Worm (Caenorhabditis elegans) whole organism, mixed stage, embryonic: ENCODE results near the gene C07D8.5.

ENCODE experiments used
- bed-3 ChIP-seq: fragments of 200-800 bp; sonication (Bioruptor generic); optimal IDR thresholded peaks from 3 replicates; lab custom pipeline; 2018; ENCODE audit warnings: mild to moderate bottlenecking, missing genetic modification characterization, moderate library complexity, missing compliant biosample characterization
- blmp-1 ChIP-seq: fragments of 150-350 bp; optimal IDR thresholded peaks from 2 replicates; lab custom pipeline; 2014; ENCODE audit warnings: missing biosample characterization, missing genetic modification characterization
- ceh-39 ChIP-seq: fragments of 150-350 bp; optimal IDR thresholded peaks from 2 replicates; lab custom pipeline; 2014; ENCODE audit warnings: missing biosample characterization, missing genetic modification characterization
- ceh-43 ChIP-seq: fragments of 200-800 bp; sonication (Bioruptor generic); optimal IDR thresholded peaks from 2 replicates; lab custom pipeline; 2018; ENCODE audit warnings: mild to moderate bottlenecking, missing genetic modification characterization, moderate library complexity, missing compliant biosample characterization
- ceh-83 ChIP-seq: fragments of 200-800 bp; sonication (Bioruptor generic); optimal IDR thresholded peaks from 2 replicates; lab custom pipeline; 2018; ENCODE audit warnings: mild to moderate bottlenecking, missing genetic modification characterization, missing compliant biosample characterization
- ces-1 ChIP-seq: fragments of 150-350 bp; optimal IDR thresholded peaks from 2 replicates; lab custom pipeline; 2014; ENCODE audit warnings: missing biosample characterization, missing genetic modification reagents, missing genetic modification characterization
- cnd-1 ChIP-seq: fragments of 200-800 bp; sonication (Bioruptor generic); optimal IDR thresholded peaks from 2 replicates; lab custom pipeline; 2018; ENCODE audit warnings: mild to moderate bottlenecking, missing genetic modification characterization, missing compliant biosample characterization
- drap-1 ChIP-seq: fragments of 200-800 bp; sonication (Bioruptor generic); optimal IDR thresholded peaks from 3 replicates; lab custom pipeline; 2018; ENCODE audit warnings: mild to moderate bottlenecking, missing genetic modification characterization, missing compliant biosample characterization
- elt-1 ChIP-seq: sonication (generic microtip); optimal IDR thresholded peaks from 2 replicates; lab custom pipeline; 2017; ENCODE audit warnings: missing genetic modification characterization, mild to moderate bottlenecking, missing compliant biosample characterization, antibody characterized with exemption, moderate library complexity, borderline replicate concordance; ENCODE audit not compliant: insufficient read depth
- elt-3 ChIP-seq: fragments of 150-350 bp; optimal IDR thresholded peaks from 2 replicates; lab custom pipeline; 2014; ENCODE audit warnings: missing biosample characterization, missing genetic modification characterization
- flh-1 ChIP-seq: fragments of 200-800 bp; sonication (Bioruptor generic); optimal IDR thresholded peaks from 2 replicates; lab custom pipeline; 2018; ENCODE audit warnings: mild to moderate bottlenecking, missing genetic modification characterization, moderate library complexity, missing compliant biosample characterization
- ham-2 ChIP-seq: fragments of 200-800 bp; sonication (Bioruptor generic); optimal IDR thresholded peaks from 2 replicates; lab custom pipeline; 2018; ENCODE audit warnings: mild to moderate bottlenecking, missing genetic modification characterization, missing compliant biosample characterization
- hlh-1 ChIP-seq: fragments of 150-350 bp; optimal IDR thresholded peaks from 2 replicates; lab custom pipeline; 2014; ENCODE audit warnings: missing biosample characterization, missing genetic modification reagents, missing genetic modification characterization
- lin-13 ChIP-seq: fragments of 150-350 bp; optimal IDR thresholded peaks from 2 replicates; lab custom pipeline; 2014; ENCODE audit warnings: missing biosample characterization, missing genetic modification characterization
- lin-32 ChIP-seq: fragments of 200-800 bp; sonication (Bioruptor generic); optimal IDR thresholded peaks from 2 replicates; lab custom pipeline; 2018; ENCODE audit warnings: mild to moderate bottlenecking, missing genetic modification characterization, missing compliant biosample characterization
- mab-5 ChIP-seq: fragments of 150-350 bp; optimal IDR thresholded peaks from 2 replicates; lab custom pipeline; 2014; ENCODE audit warnings: missing biosample characterization, missing genetic modification characterization
- mep-1 ChIP-seq: fragments of 150-350 bp; optimal IDR thresholded peaks from 2 replicates; lab custom pipeline; 2017; ENCODE audit warnings: missing biosample characterization, missing genetic modification reagents, missing genetic modification characterization, inconsistent platforms
- mls-2 ChIP-seq: sonication (generic microtip); optimal IDR thresholded peaks from 2 replicates; lab custom pipeline; 2016; ENCODE audit warnings: mild to moderate bottlenecking, missing genetic modification characterization, moderate library complexity, missing compliant biosample characterization
- nhr-2 ChIP-seq: fragments of 150-350 bp; optimal IDR thresholded peaks from 2 replicates; lab custom pipeline; 2014; ENCODE audit warnings: missing biosample characterization, missing genetic modification characterization
- nhr-28 ChIP-seq: fragments of 150-350 bp; optimal IDR thresholded peaks from 2 replicates; lab custom pipeline; 2014; ENCODE audit warnings: missing biosample characterization, missing genetic modification characterization
- nhr-76 ChIP-seq: sonication (generic microtip); optimal IDR thresholded peaks from 2 replicates; lab custom pipeline; 2017; ENCODE audit warnings: missing biosample characterization, missing genetic modification characterization
- pha-4 ChIP-seq: fragments of 150-350 bp; optimal IDR thresholded peaks from 2 replicates; lab custom pipeline; 2018; ENCODE audit warnings: missing biosample characterization, missing genetic modification reagents, missing genetic modification characterization
- sem-2 ChIP-seq: fragments of 200-800 bp; sonication (Bioruptor generic); optimal IDR thresholded peaks from 2 replicates; lab custom pipeline; 2018; ENCODE audit warnings: mild to moderate bottlenecking, missing genetic modification characterization, missing compliant biosample characterization
- snpc-4 ChIP-seq: fragments of 150-350 bp; optimal IDR thresholded peaks from 2 replicates; lab custom pipeline; 2014; ENCODE audit warnings: missing biosample characterization, missing genetic modification characterization
- tbx-8 ChIP-seq: fragments of 200-800 bp; sonication (Bioruptor generic); optimal IDR thresholded peaks from 2 replicates; lab custom pipeline; 2018; ENCODE audit warnings: mild to moderate bottlenecking, missing genetic modification characterization, moderate library complexity, missing compliant biosample characterization
- unc-120 ChIP-seq: sonication (generic microtip); optimal IDR thresholded peaks from 2 replicates; lab custom pipeline; 2017; ENCODE audit warnings: missing genetic modification characterization, missing compliant biosample characterization; ENCODE audit not compliant: poor library complexity, severe bottlenecking
- unc-39 ChIP-seq: fragments of 150-350 bp; optimal IDR thresholded peaks from 2 replicates; lab custom pipeline; 2014; ENCODE audit warnings: missing biosample characterization, missing genetic modification characterization
- unc-62 ChIP-seq: fragments of 150-350 bp; optimal IDR thresholded peaks from 2 replicates; lab custom pipeline; 2014; ENCODE audit warnings: missing biosample characterization, missing genetic modification reagents, missing genetic modification characterization
- zip-8 ChIP-seq: fragments of 150-350 bp; optimal IDR thresholded peaks from 2 replicates; lab custom pipeline; 2014; ENCODE audit warnings: missing biosample characterization, missing genetic modification characterization
- ztf-11 ChIP-seq: fragments of 150-350 bp; optimal IDR thresholded peaks from 2 replicates; lab custom pipeline; 2014; ENCODE audit warnings: missing biosample characterization, missing genetic modification characterization

Gene C07D8.5

ce11 chrX:7314564-7314963 lies 29.3 kb upstream of the C07D8.5 start:
- no peak for TF ChIP-seq unc-39 (tag; lab: Kevin White, UChicago)
- no peak for TF ChIP-seq unc-62 (GFP tag; lab: Kevin White, UChicago)
- no peak for TF ChIP-seq drap-1
- TF ChIP-seq nhr-28, result no peak

- TF ChIP-seq pha-4 (tag; lab: Kevin White, UChicago) (no peak), snpc-4 (tag; lab: Kevin White, UChicago) (no peak), sem-2 (no peak), mls-2 (tag; lab: Kevin White, UChicago) (no peak), cnd-1 (tag; lab: Kevin White, UChicago) (no peak), elt-1 (tag; lab: Kevin White, UChicago) (no peak), nhr-2 (no peak), blmp-1 (tag; lab: Kevin White, UChicago) (no peak), nhr-28 (no peak), tbx-8 (no peak), zip-8 (no peak), unc-120 (tag; lab: Kevin White, UChicago) (no peak), lin-32 (GFP tag; lab: Kevin White, UChicago) (no peak), flh-1 (GFP tag; lab: Kevin White, UChicago) (no peak)
Observed at ce11 chrX:7315329-7315728, 28.5 kb upstream of the C07D8.5 start, which contains the start of gene spp-3. TSS of gene spp-3 (minus strand) at chrX:7315353.

- no peak for TF ChIP-seq ces-1
- no peak for TF ChIP-seq bed-3 (GFP tag; lab: Kevin White, UChicago)
- TF ChIP-seq nhr-76 (tag; lab: Kevin White, UChicago), result no peak
- no peak for TF ChIP-seq cnd-1 (tag; lab: Kevin White, UChicago)
- no peak for TF ChIP-seq unc-62 (GFP tag; lab: Kevin White, UChicago)
- no peak for TF ChIP-seq elt-3 (tag; lab: Kevin White, UChicago)
- no peak for TF ChIP-seq lin-13 (tag; lab: Kevin White, UChicago)
- no peak for TF ChIP-seq tbx-8
- TF ChIP-seq ceh-83, result no peak
- TF ChIP-seq ham-2 (GFP tag; lab: Kevin White, UChicago), result no peak
- TF ChIP-seq ceh-39 (tag; lab: Kevin White, UChicago), result no peak
- TF ChIP-seq blmp-1 (tag; lab: Kevin White, UChicago), result no peak
- TF ChIP-seq hlh-1 (tag; lab: Kevin White, UChicago), result no peak
- no peak for TF ChIP-seq drap-1
- TF ChIP-seq nhr-28, result no peak
- TF ChIP-seq mab-5 (tag; lab: Kevin White, UChicago), result no peak
Observed at ce11 chrX:7316485-7317391, 27.1 kb upstream of the C07D8.5 start, which contains the start of the genes spp-2 and spp-6. TSS of gene spp-2 (minus strand) at chrX:7316818. TSS of gene spp-6 (plus strand) at chrX:7317341.

ce11 chrX:7318639-7319038 lies 25.2 kb upstream of the C07D8.5 start, which contains the start of gene spp-4:
TSS of gene spp-4 (minus strand) at chrX:7318756.
- TF ChIP-seq nhr-28 (no peak), unc-120 (tag; lab: Kevin White, UChicago) (no peak), mep-1 (tag; lab: Kevin White, UChicago) (no peak), ham-2 (GFP tag; lab: Kevin White, UChicago) (no peak), cnd-1 (tag; lab: Kevin White, UChicago) (no peak), ceh-43 (GFP tag; lab: Kevin White, UChicago) (no peak), tbx-8 (no peak), nhr-76 (tag; lab: Kevin White, UChicago) (no peak), blmp-1 (tag; lab: Kevin White, UChicago) (no peak), snpc-4 (tag; lab: Kevin White, UChicago) (no peak), mls-2 (tag; lab: Kevin White, UChicago) (no peak), mab-5 (tag; lab: Kevin White, UChicago) (no peak), ztf-11 (tag; lab: Kevin White, UChicago) (no peak)
